Fruit fly (Drosophila melanogaster) whole organism, embryonic: ENCODE data around the gene dia.
A peak's percentile ranks its signal among the peaks of the same experiment; 100 is the strongest.

Experiments used
- ATbp ChIP-seq: fragments of 200-800 bp; sonication (Bioruptor generic); optimal IDR thresholded peaks from 2 replicates; lab custom pipeline; 2017; ENCODE audit warnings: missing biosample characterization, mild to moderate bottlenecking, missing genetic modification characterization, missing genetic modification reagents
- Ada2b ChIP-seq: fragments of 200-800 bp; sonication (Bioruptor generic); IDR thresholded peaks from 2 replicates; pipeline ENCODE4 v1.3.6; 2022; ENCODE audit warnings: missing biosample characterization, missing genetic modification characterization
- Asciz ChIP-seq: fragments of 200-800 bp; sonication (Bioruptor generic); optimal IDR thresholded peaks from 2 replicates; lab custom pipeline; 2017; ENCODE audit warnings: missing biosample characterization, mild to moderate bottlenecking, missing genetic modification characterization, missing genetic modification reagents
- Atf3 ChIP-seq: fragments of 200-800 bp; sonication (Bioruptor generic); optimal IDR thresholded peaks from 3 replicates; lab custom pipeline; 2016; ENCODE audit warnings: missing biosample characterization, missing genetic modification characterization
- Blimp-1 ChIP-seq: fragments of 200-800 bp; sonication (Bioruptor generic); optimal IDR thresholded peaks from 3 replicates; lab custom pipeline; 2018; ENCODE audit warnings: missing biosample characterization, missing genetic modification characterization, mild to moderate bottlenecking, moderate library complexity, missing genetic modification reagents
- C15 ChIP-seq: fragments of 200-800 bp; sonication (Bioruptor generic); IDR thresholded peaks from 3 replicates; pipeline ENCODE4 v1.3.6; 2022; ENCODE audit warnings: missing biosample characterization, missing genetic modification characterization
- CG14965 ChIP-seq: fragments of 200-800 bp; sonication (Bioruptor generic); optimal IDR thresholded peaks from 2 replicates; lab custom pipeline; 2016; ENCODE audit warnings: missing biosample characterization, missing genetic modification characterization, borderline replicate concordance
- CG15514 ChIP-seq: fragments of 200-800 bp; sonication (Bioruptor generic); optimal IDR thresholded peaks from 3 replicates; lab custom pipeline; 2017; ENCODE audit warnings: missing biosample characterization, missing genetic modification characterization, mild to moderate bottlenecking, moderate library complexity, missing genetic modification reagents
- CG1603 ChIP-seq: fragments of 200-800 bp; sonication (Bioruptor generic); optimal IDR thresholded peaks from 2 replicates; lab custom pipeline; 2019; ENCODE audit warnings: missing biosample characterization, mild to moderate bottlenecking, missing genetic modification characterization, moderate library complexity
- CG17912 ChIP-seq: fragments of 200-800 bp; sonication (Bioruptor generic); optimal IDR thresholded peaks from 2 replicates; lab custom pipeline; 2018; ENCODE audit warnings: missing biosample characterization, mild to moderate bottlenecking, missing genetic modification characterization
- CG2120 ChIP-seq: fragments of 200-800 bp; sonication (Bioruptor generic); optimal IDR thresholded peaks from 3 replicates; lab custom pipeline; 2016; ENCODE audit warnings: missing biosample characterization, missing genetic modification characterization
- CG31388 ChIP-seq: fragments of 200-800 bp; sonication (Bioruptor generic); optimal IDR thresholded peaks from 2 replicates; lab custom pipeline; 2016; ENCODE audit warnings: missing biosample characterization, missing genetic modification characterization
- CG3163 ChIP-seq: fragments of 200-800 bp; sonication (Bioruptor generic); optimal IDR thresholded peaks from 3 replicates; lab custom pipeline; 2016; ENCODE audit warnings: missing biosample characterization, missing genetic modification characterization
- CG34422 ChIP-seq: fragments of 200-800 bp; sonication (Bioruptor generic); IDR thresholded peaks from 3 replicates; pipeline ENCODE4 v1.3.6; 2022; ENCODE audit warnings: missing biosample characterization, missing genetic modification characterization
- CG4820 ChIP-seq: fragments of 200-800 bp; sonication (Bioruptor generic); optimal IDR thresholded peaks from 3 replicates; lab custom pipeline; 2016; ENCODE audit warnings: missing biosample characterization, missing genetic modification characterization
- CG4854 ChIP-seq: fragments of 200-800 bp; sonication (Bioruptor generic); optimal IDR thresholded peaks from 2 replicates; lab custom pipeline; 2016; ENCODE audit warnings: missing biosample characterization, missing genetic modification characterization, inconsistent platforms
- CG7357 ChIP-seq: fragments of 200-800 bp; sonication (Bioruptor generic); IDR thresholded peaks from 3 replicates; pipeline ENCODE4 v1.3.6; 2022; ENCODE audit warnings: missing biosample characterization, missing genetic modification characterization
- CG8388 ChIP-seq: fragments of 200-800 bp; sonication (Bioruptor generic); optimal IDR thresholded peaks from 2 replicates; lab custom pipeline; 2019; ENCODE audit warnings: missing biosample characterization, mild to moderate bottlenecking, missing genetic modification characterization, moderate library complexity
- CG8478 ChIP-seq: fragments of >200 bp; optimal IDR thresholded peaks from 2 replicates; lab custom pipeline; 2018
- CG9876 ChIP-seq: fragments of 200-800 bp; sonication (Bioruptor generic); optimal IDR thresholded peaks from 2 replicates; lab custom pipeline; 2016; ENCODE audit warnings: missing biosample characterization, missing genetic modification characterization
- D ChIP-seq, 2 experiments: fragments of 200-800 bp in 1 of 2; fragments of >200 bp in 1 of 2; sonication (Bioruptor generic) in 1 of 2; optimal IDR thresholded peaks; 2 replicates in 1 of 2; 3 replicates in 1 of 2; lab custom pipeline; 2017; ENCODE audit warnings: mild to moderate bottlenecking in 1 of 2, missing biosample characterization in 1 of 2, missing genetic modification characterization in 1 of 2, missing genetic modification reagents in 1 of 2
- Deaf1 ChIP-seq: fragments of 200-800 bp; optimal IDR thresholded peaks from 3 replicates; lab custom pipeline; 2019; ENCODE audit warnings: missing biosample characterization, mild to moderate bottlenecking, missing genetic modification characterization, moderate library complexity
- Dek ChIP-seq: fragments of 200-800 bp; sonication (Bioruptor generic); optimal IDR thresholded peaks from 3 replicates; lab custom pipeline; 2019; ENCODE audit warnings: missing biosample characterization, mild to moderate bottlenecking, missing genetic modification characterization, moderate library complexity
- Doc3 ChIP-seq: fragments of 200-800 bp; sonication (Bioruptor generic); IDR thresholded peaks from 3 replicates; pipeline ENCODE4 v1.3.6; 2022; ENCODE audit warnings: missing biosample characterization, missing genetic modification characterization; ENCODE audit not compliant: partially characterized antibody
- Dref ChIP-seq: fragments of 200-800 bp; sonication (Bioruptor generic); IDR thresholded peaks from 2 replicates; pipeline ENCODE4 v1.3.6; 2022; ENCODE audit warnings: missing biosample characterization, missing genetic modification characterization
- Lpt ChIP-seq: fragments of >200 bp; optimal IDR thresholded peaks from 2 replicates; lab custom pipeline; 2018; ENCODE audit warnings: missing biosample characterization, missing genetic modification characterization
- Meics ChIP-seq: fragments of 200-800 bp; sonication (Bioruptor generic); optimal IDR thresholded peaks from 2 replicates; lab custom pipeline; 2017; ENCODE audit warnings: missing biosample characterization, mild to moderate bottlenecking, missing genetic modification characterization
- Myb ChIP-seq: fragments of 200-800 bp; sonication (Bioruptor generic); optimal IDR thresholded peaks from 2 replicates; lab custom pipeline; 2016; ENCODE audit warnings: missing biosample characterization, missing genetic modification characterization
- NFAT ChIP-seq: fragments of 200-800 bp; sonication (Bioruptor generic); IDR thresholded peaks from 2 replicates; pipeline ENCODE4 v1.3.6; 2022; ENCODE audit warnings: missing biosample characterization, missing genetic modification characterization
- Oli ChIP-seq: fragments of 200-800 bp; sonication (Bioruptor generic); optimal IDR thresholded peaks from 2 replicates; lab custom pipeline; 2018; ENCODE audit warnings: missing biosample characterization, mild to moderate bottlenecking, missing genetic modification characterization, moderate library complexity
- az2 ChIP-seq: fragments of 200-800 bp; sonication (Bioruptor generic); optimal IDR thresholded peaks from 3 replicates; lab custom pipeline; 2016; ENCODE audit warnings: missing biosample characterization, missing genetic modification characterization
- cato ChIP-seq: fragments of 200-800 bp; sonication (Bioruptor generic); optimal IDR thresholded peaks from 2 replicates; lab custom pipeline; 2016; ENCODE audit warnings: missing biosample characterization, missing genetic modification characterization, borderline replicate concordance
- chn ChIP-seq: fragments of 200-800 bp; sonication (Bioruptor generic); optimal IDR thresholded peaks from 2 replicates; lab custom pipeline; 2016; ENCODE audit warnings: missing biosample characterization, missing genetic modification characterization
- corto ChIP-seq: fragments of 200-800 bp; sonication (Bioruptor generic); optimal IDR thresholded peaks from 2 replicates; lab custom pipeline; 2016; ENCODE audit warnings: missing biosample characterization, mild to moderate bottlenecking, missing genetic modification characterization, moderate library complexity
- dpn ChIP-seq, 2 experiments: fragments of 200-800 bp; sonication (Bioruptor generic); optimal IDR thresholded peaks; 3 replicates each; lab custom pipeline; 2016; ENCODE audit warnings: missing biosample characterization in 2 of 2, missing genetic modification characterization in 2 of 2
- emc ChIP-seq: fragments of 200-800 bp; sonication (Bioruptor generic); optimal IDR thresholded peaks from 2 replicates; lab custom pipeline; 2016; ENCODE audit warnings: missing biosample characterization, missing genetic modification characterization
- esg ChIP-seq: fragments of 200-800 bp; sonication (Bioruptor generic); conservative IDR thresholded peaks from 2 replicates; pipeline ENCODE4 v1.3.6; 2022; ENCODE audit warnings: missing biosample characterization, missing genetic modification characterization
- eyg ChIP-seq: fragments of 200-800 bp; sonication (Bioruptor generic); optimal IDR thresholded peaks from 3 replicates; lab custom pipeline; 2016; ENCODE audit warnings: missing biosample characterization, missing genetic modification characterization
- gro ChIP-seq: fragments of 200-800 bp; sonication (Bioruptor generic); optimal IDR thresholded peaks from 2 replicates; lab custom pipeline; 2016; ENCODE audit warnings: missing biosample characterization, missing genetic modification characterization
- klu ChIP-seq: fragments of 200-800 bp; sonication (Bioruptor generic); IDR thresholded peaks from 2 replicates; pipeline ENCODE4 v1.3.6; 2022; ENCODE audit warnings: missing biosample characterization, missing genetic modification characterization
- mirr ChIP-seq: fragments of 200-800 bp; sonication (Bioruptor generic); optimal IDR thresholded peaks from 3 replicates; lab custom pipeline; 2018; ENCODE audit warnings: missing biosample characterization, mild to moderate bottlenecking, missing genetic modification characterization
- nom ChIP-seq: fragments of 200-800 bp; sonication (Bioruptor generic); optimal IDR thresholded peaks from 2 replicates; lab custom pipeline; 2017; ENCODE audit warnings: missing biosample characterization, missing genetic modification characterization, mild to moderate bottlenecking, moderate library complexity, missing genetic modification reagents
- p53 ChIP-seq: fragments of 200-800 bp; sonication (Bioruptor generic); optimal IDR thresholded peaks from 2 replicates; lab custom pipeline; 2016; ENCODE audit warnings: missing biosample characterization, missing genetic modification characterization
- pb ChIP-seq: fragments of 200-800 bp; sonication (Bioruptor generic); optimal IDR thresholded peaks from 3 replicates; lab custom pipeline; 2016; ENCODE audit warnings: missing biosample characterization, missing genetic modification characterization
- scrt ChIP-seq: fragments of 200-800 bp; sonication (Bioruptor generic); optimal IDR thresholded peaks from 2 replicates; lab custom pipeline; 2018; ENCODE audit warnings: missing biosample characterization, mild to moderate bottlenecking, missing genetic modification characterization, moderate library complexity
- sens-2 ChIP-seq: fragments of 200-800 bp; sonication (Bioruptor generic); IDR thresholded peaks from 2 replicates; pipeline ENCODE4 v1.3.6; 2022; ENCODE audit warnings: missing biosample characterization, missing genetic modification characterization
- sisA ChIP-seq: fragments of 200-800 bp; sonication (Bioruptor generic); IDR thresholded peaks from 2 replicates; pipeline ENCODE4 v1.3.6; 2022; ENCODE audit warnings: missing biosample characterization, missing genetic modification characterization
- ssp ChIP-seq: fragments of 200-800 bp; sonication (Bioruptor generic); IDR thresholded peaks from 2 replicates; pipeline ENCODE4 v1.3.6; 2022; ENCODE audit warnings: missing biosample characterization, missing genetic modification characterization
- vnd ChIP-seq: fragments of 200-800 bp; sonication (Bioruptor generic); IDR thresholded peaks from 3 replicates; pipeline ENCODE4 v1.3.6; 2022; ENCODE audit warnings: missing biosample characterization, missing genetic modification characterization; ENCODE audit not compliant: partially characterized antibody

dia gene

dm6 chr2L:20807617-20808509 is 49.9 kb downstream of the dia start (continued):
- no peak for TF ChIP-seq Lpt (GFP tag; lab: Kevin White, UChicago)
- peak; percentile 52 for TF ChIP-seq eyg
- peak; percentile 59 for TF ChIP-seq scrt (GFP tag; lab: Kevin White, UChicago)
- peak; percentile 80 for TF ChIP-seq ATbp (GFP tag; lab: Kevin White, UChicago)
- TF ChIP-seq CG2120: peak; percentile 53
- no peak for TF ChIP-seq CG4820 (GFP tag; lab: Kevin White, UChicago)
- no peak for TF ChIP-seq Doc3
- TF ChIP-seq sisA: peak; percentile 13; the same call in 1 of the 2 replicates
- peak; percentile 66 for TF ChIP-seq CG15514 (GFP tag; lab: Kevin White, UChicago)
- TF ChIP-seq emc (GFP tag; lab: Kevin White, UChicago): peak; percentile 15
- TF ChIP-seq esg (GFP tag; lab: Robert Waterston, UW): peak; percentile 53
- TF ChIP-seq D (optimal IDR thresholded peaks at IDR 0.05; lab: Kevin White, UChicago): no peak
- no peak for TF ChIP-seq D (GFP tag; optimal IDR thresholded peaks at IDR 0.05; lab: Kevin White, UChicago)
- TF ChIP-seq klu (GFP tag; lab: Robert Waterston, UW): no peak
- peak; percentile 35 for TF ChIP-seq az2
- peak; percentile 44 for TF ChIP-seq Dek (tag; lab: Kevin White, UChicago)
- TF ChIP-seq CG7357 (GFP tag; lab: Robert Waterston, UW): no peak
- TF ChIP-seq CG9876: no peak
- peak; percentile 40 for TF ChIP-seq Oli (tag; lab: Kevin White, UChicago)
- no peak for TF ChIP-seq CG4854 (GFP tag; lab: Kevin White, UChicago)
- no peak for TF ChIP-seq chn
- TF ChIP-seq Meics: peak; percentile 62
- peak; percentile 15 for TF ChIP-seq CG14965
- no peak for TF ChIP-seq CG17912 (GFP tag; lab: Kevin White, UChicago)
- TF ChIP-seq Blimp-1 (GFP tag; lab: Kevin White, UChicago): peak; percentile 46
- no peak for TF ChIP-seq Myb (GFP tag; lab: Kevin White, UChicago)
- TF ChIP-seq CG1603 (tag; lab: Kevin White, UChicago): peak; percentile 11
- TF ChIP-seq NFAT (GFP tag; lab: Robert Waterston, UW): 0 out of 2 replicates have a peak, but pooled peaks have one; percentile 6
- TF ChIP-seq pb (GFP tag; lab: Kevin White, UChicago): no peak
- TF ChIP-seq CG3163: no peak
- peak; percentile 39; the same call in 1 of the 2 replicates for TF ChIP-seq Ada2b
- TF ChIP-seq Deaf1 (tag; lab: Kevin White, UChicago): peak; percentile 63
- no peak for TF ChIP-seq corto (GFP tag; lab: Kevin White, UChicago)
- peak; percentile 55 for TF ChIP-seq Asciz (GFP tag; lab: Kevin White, UChicago)
- no peak for TF ChIP-seq Dref
- TF ChIP-seq mirr (GFP tag; lab: Kevin White, UChicago): peak; percentile 61
- no peak for TF ChIP-seq CG34422
- TF ChIP-seq C15 (GFP tag; lab: Robert Waterston, UW): no peak
- TF ChIP-seq CG31388: no peak
- no peak for TF ChIP-seq vnd
- no peak for TF ChIP-seq cato (GFP tag; lab: Kevin White, UChicago)
- TF ChIP-seq dpn (GFP tag; optimal IDR thresholded peaks at IDR 0.05; lab: Kevin White, UChicago): peak in 1 of 2 experiments; percentile 4
- no peak for TF ChIP-seq Atf3 (GFP tag; lab: Kevin White, UChicago)
- TF ChIP-seq p53 (GFP tag; lab: Kevin White, UChicago): no peak
- TF ChIP-seq sens-2: no peak
- TF ChIP-seq gro (GFP tag; lab: Kevin White, UChicago): peak; percentile 24
- peak; percentile 1 for TF ChIP-seq CG8388 (GFP tag; lab: Kevin White, UChicago)
- TF ChIP-seq nom (GFP tag; lab: Kevin White, UChicago): no peak
- no peak for TF ChIP-seq CG8478
- TF ChIP-seq ssp (GFP tag; lab: Robert Waterston, UW): no peak
